Worm (Caenorhabditis elegans) whole organism, L4/young adult: ENCODE measurements around the gene sups-1.

Experiments
- dao-5 ChIP-seq: sonication (generic microtip); optimal IDR thresholded peaks from 2 replicates; lab custom pipeline; 2016; ENCODE audit warnings: missing genotype, missing genetic modification characterization, moderate library complexity, missing compliant biosample characterization
- him-1 ChIP-seq: sonication (generic microtip); optimal IDR thresholded peaks from 2 replicates; lab custom pipeline; 2016; ENCODE audit warnings: missing genotype, missing genetic modification reagents, missing genetic modification characterization, missing compliant biosample characterization

DNA sequence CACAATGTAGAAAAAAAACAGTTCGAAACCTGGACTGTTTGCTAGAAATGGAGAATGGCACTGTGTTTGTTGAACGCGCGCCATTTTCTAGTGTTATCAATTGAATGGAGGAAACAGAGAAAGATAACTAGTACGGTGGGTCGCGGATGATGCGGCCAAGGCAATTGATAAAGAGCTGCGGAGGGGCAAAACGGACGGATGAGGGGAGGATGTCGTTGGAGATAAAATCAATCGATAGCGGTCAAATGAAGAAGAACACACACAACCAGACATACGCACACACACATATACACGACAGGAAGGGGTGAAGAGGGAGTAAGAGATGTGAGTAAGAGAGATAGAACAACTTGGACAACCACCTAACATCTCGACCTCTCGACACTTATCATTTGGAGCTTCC lies 46.1 kb downstream of the sups-1 start:
- TF ChIP-seq dao-5 (tag; lab: Kevin White, UChicago) = no peak
- TF ChIP-seq him-1 (tag; lab: Kevin White, UChicago) = no peak
